Worm (Caenorhabditis elegans) whole organism, L3 larva: ENCODE data around the gene hlh-15.

ENCODE experiments used
- aly-2 ChIP-seq: fragments of 150-350 bp; optimal IDR thresholded peaks from 2 replicates; lab custom pipeline; 2014; ENCODE audit warnings: missing biosample characterization, missing genetic modification characterization
- ama-1 ChIP-seq: fragments of 150-350 bp; optimal IDR thresholded peaks from 2 replicates; lab custom pipeline; 2018
- ceh-16 ChIP-seq: sonication (generic microtip); optimal IDR thresholded peaks from 2 replicates; lab custom pipeline; 2017; ENCODE audit warnings: missing biosample characterization, missing genetic modification characterization
- ceh-28 ChIP-seq: fragments of 150-350 bp; optimal IDR thresholded peaks from 2 replicates; lab custom pipeline; 2014; ENCODE audit warnings: missing biosample characterization, missing genetic modification reagents, missing genetic modification characterization
- ceh-82 ChIP-seq: fragments of 150-350 bp; optimal IDR thresholded peaks from 2 replicates; lab custom pipeline; 2014; ENCODE audit warnings: missing biosample characterization, missing genetic modification characterization
- ceh-9 ChIP-seq: sonication (generic microtip); optimal IDR thresholded peaks from 2 replicates; lab custom pipeline; 2018; ENCODE audit warnings: missing biosample characterization, missing genetic modification characterization
- egl-27 ChIP-seq: sonication (generic microtip); optimal IDR thresholded peaks from 4 replicates; lab custom pipeline; 2017; ENCODE audit warnings: missing biosample characterization, missing genetic modification reagents, missing genetic modification characterization
- egl-5 ChIP-seq: fragments of 150-350 bp; optimal IDR thresholded peaks from 2 replicates; lab custom pipeline; 2017; ENCODE audit warnings: missing biosample characterization, missing genetic modification reagents, missing genetic modification characterization, inconsistent platforms
- elt-1 ChIP-seq: fragments of 150-350 bp; optimal IDR thresholded peaks from 2 replicates; lab custom pipeline; 2014; ENCODE audit warnings: missing biosample characterization, missing genetic modification characterization
- elt-2 ChIP-seq: sonication (generic microtip); optimal IDR thresholded peaks from 2 replicates; lab custom pipeline; 2016; ENCODE audit warnings: missing genetic modification reagents, mild to moderate bottlenecking, missing genetic modification characterization, missing compliant biosample characterization
- eor-1 ChIP-seq, 2 experiments: fragments of 150-350 bp; optimal IDR thresholded peaks; 2 replicates each; lab custom pipeline; 2014 to 2018; ENCODE audit warnings: missing biosample characterization in 2 of 2, missing genetic modification characterization in 2 of 2
- hmg-11 ChIP-seq: sonication (generic microtip); optimal IDR thresholded peaks from 2 replicates; lab custom pipeline; 2016; ENCODE audit warnings: missing genetic modification characterization, missing compliant biosample characterization
- jun-1 ChIP-seq: fragments of 150-350 bp; optimal IDR thresholded peaks from 2 replicates; lab custom pipeline; 2014; ENCODE audit warnings: missing biosample characterization, missing genetic modification reagents, missing genetic modification characterization
- lin-15B ChIP-seq: fragments of 150-350 bp; optimal IDR thresholded peaks from 2 replicates; lab custom pipeline; 2014; ENCODE audit warnings: missing biosample characterization, missing genetic modification characterization
- lin-39 ChIP-seq: fragments of 150-350 bp; optimal IDR thresholded peaks from 2 replicates; lab custom pipeline; 2018; ENCODE audit warnings: missing biosample characterization, missing genetic modification reagents, missing genetic modification characterization
- lsy-12 ChIP-seq: sonication (generic microtip); optimal IDR thresholded peaks from 2 replicates; lab custom pipeline; 2016; ENCODE audit warnings: mild to moderate bottlenecking, missing genetic modification characterization, missing compliant biosample characterization
- mdl-1 ChIP-seq: fragments of 150-350 bp; optimal IDR thresholded peaks from 2 replicates; lab custom pipeline; 2014; ENCODE audit warnings: missing biosample characterization, missing genetic modification characterization
- nfya-1 ChIP-seq: sonication (generic microtip); optimal IDR thresholded peaks from 2 replicates; lab custom pipeline; 2017; ENCODE audit warnings: missing genetic modification characterization, mild to moderate bottlenecking, missing compliant biosample characterization, antibody characterized with exemption, moderate library complexity; ENCODE audit not compliant: insufficient read depth
- nhr-11 ChIP-seq: fragments of 150-350 bp; optimal IDR thresholded peaks from 2 replicates; lab custom pipeline; 2014; ENCODE audit warnings: missing biosample characterization, missing genetic modification characterization
- nhr-12 ChIP-seq: fragments of 150-350 bp; optimal IDR thresholded peaks from 2 replicates; lab custom pipeline; 2014; ENCODE audit warnings: missing biosample characterization, missing genetic modification characterization
- nhr-23 ChIP-seq: fragments of 150-350 bp; optimal IDR thresholded peaks from 2 replicates; lab custom pipeline; 2014; ENCODE audit warnings: missing biosample characterization, missing genetic modification reagents, missing genetic modification characterization
- nhr-25 ChIP-seq: sonication (generic microtip); optimal IDR thresholded peaks from 2 replicates; lab custom pipeline; 2017; ENCODE audit warnings: missing biosample characterization, missing genetic modification characterization
- nhr-43 ChIP-seq: sonication (generic microtip); optimal IDR thresholded peaks from 2 replicates; lab custom pipeline; 2016; ENCODE audit warnings: mild to moderate bottlenecking, missing genetic modification characterization, missing compliant biosample characterization; ENCODE audit not compliant: poor library complexity, severe bottlenecking
- nhr-77 ChIP-seq: fragments of 150-350 bp; optimal IDR thresholded peaks from 2 replicates; lab custom pipeline; 2014; ENCODE audit warnings: missing biosample characterization, missing genetic modification characterization
- pha-4 ChIP-seq: fragments of 150-350 bp; optimal IDR thresholded peaks from 2 replicates; lab custom pipeline; 2014; ENCODE audit warnings: missing biosample characterization, missing genetic modification reagents, missing genetic modification characterization
- pqm-1 ChIP-seq: fragments of 150-350 bp; optimal IDR thresholded peaks from 2 replicates; lab custom pipeline; 2017; ENCODE audit warnings: missing biosample characterization, missing genetic modification characterization, inconsistent platforms
- sea-2 ChIP-seq: fragments of 150-350 bp; sonication (generic microtip); optimal IDR thresholded peaks from 4 replicates; lab custom pipeline; 2014; ENCODE audit warnings: missing biosample characterization, missing genetic modification reagents, missing genetic modification characterization
- skn-1 ChIP-seq: fragments of 150-350 bp; optimal IDR thresholded peaks from 2 replicates; lab custom pipeline; 2014; ENCODE audit warnings: missing biosample characterization, missing genetic modification characterization
- snpc-4 ChIP-seq: fragments of 150-350 bp; optimal IDR thresholded peaks from 2 replicates; lab custom pipeline; 2014; ENCODE audit warnings: missing biosample characterization, missing genetic modification characterization
- tbx-2 ChIP-seq: sonication (generic microtip); optimal IDR thresholded peaks from 2 replicates; lab custom pipeline; 2016; ENCODE audit warnings: mild to moderate bottlenecking, missing genetic modification characterization, missing compliant biosample characterization
- unc-62 ChIP-seq: fragments of 150-350 bp; sonication (generic microtip); optimal IDR thresholded peaks from 4 replicates; lab custom pipeline; 2014; ENCODE audit warnings: missing biosample characterization, missing genetic modification reagents, missing genetic modification characterization
- zag-1 ChIP-seq: fragments of 150-350 bp; optimal IDR thresholded peaks from 2 replicates; lab custom pipeline; 2014; ENCODE audit warnings: missing biosample characterization, missing genetic modification characterization

hlh-15 gene

ce11 chrX:2433805-2434204 lies 20.6 kb upstream of the hlh-15 start:
- TF ChIP-seq tbx-2 (tag; lab: Kevin White, UChicago) (no peak), nhr-11 (tag; lab: Kevin White, UChicago) (no peak), aly-2 (tag; lab: Kevin White, UChicago) (no peak), nfya-1 (tag; lab: Kevin White, UChicago) (no peak)

- peak; percentile 39 for TF ChIP-seq elt-2
- peak; percentile 12 for TF ChIP-seq tbx-2 (tag; lab: Kevin White, UChicago)
- TF ChIP-seq egl-27, result peak; percentile 70
- TF ChIP-seq pqm-1 (tag; lab: Kevin White, UChicago), result peak; percentile 13
- TF ChIP-seq lsy-12 (tag; lab: Kevin White, UChicago), result peak; percentile 11
- peak; percentile 83 for TF ChIP-seq nhr-25 (tag; lab: Kevin White, UChicago)
- peak; percentile 60 for TF ChIP-seq nfya-1 (tag; lab: Kevin White, UChicago)
- TF ChIP-seq nhr-23 (tag; lab: Kevin White, UChicago), result peak; percentile 66
- peak; percentile 45 for TF ChIP-seq lin-39
- peak; percentile 91 for TF ChIP-seq pha-4 (tag; lab: Kevin White, UChicago)
- no peak for TF ChIP-seq ceh-16 (tag; lab: Kevin White, UChicago)
- TF ChIP-seq ceh-28, result peak; percentile 8
- TF ChIP-seq ama-1 (lab: Kevin White, UChicago), result no peak
- peak; percentile 33 for TF ChIP-seq unc-62 (GFP tag; lab: Kevin White, UChicago)
- peak; percentile 69 for TF ChIP-seq hmg-11
- TF ChIP-seq nhr-43, result peak; percentile 13
- peak; percentile 7 for TF ChIP-seq lin-15B (tag; lab: Kevin White, UChicago)
- TF ChIP-seq eor-1 (tag; optimal IDR thresholded peaks at IDR 0.05; lab: Kevin White, UChicago), result no peak
- no peak for TF ChIP-seq egl-5 (tag; lab: Kevin White, UChicago)
- peak; percentile 44 for TF ChIP-seq snpc-4 (tag; lab: Kevin White, UChicago)
- TF ChIP-seq, all 47 proteins: peak for 16
Observed at ce11 chrX:2432459-2432858, 19.3 kb upstream of the hlh-15 start.

- TF ChIP-seq tbx-2 (tag; lab: Kevin White, UChicago), result no peak
- no peak for TF ChIP-seq sea-2 (GFP tag; lab: Kevin White, UChicago)
Observed at ce11 chrX:2430317-2430716, 17.1 kb upstream of the hlh-15 start.

ce11 chrX:2427404-2427803 lies 14.2 kb upstream of the hlh-15 start, which contains the start of gene gcy-31:
TSS of gene gcy-31 (minus strand) at chrX:2427504.
- TF ChIP-seq sea-2 (GFP tag; lab: Kevin White, UChicago) (no peak), elt-2 (no peak), ceh-82 (no peak), skn-1 (tag; lab: Kevin White, UChicago) (no peak), mdl-1 (tag; lab: Kevin White, UChicago) (no peak), zag-1 (tag; lab: Kevin White, UChicago) (no peak), ceh-28 (no peak), nhr-25 (tag; lab: Kevin White, UChicago) (no peak), lin-15B (tag; lab: Kevin White, UChicago) (no peak), nhr-11 (tag; lab: Kevin White, UChicago) (no peak), ceh-9 (tag; lab: Kevin White, UChicago) (no peak), jun-1 (tag; lab: Kevin White, UChicago) (no peak), ceh-16 (tag; lab: Kevin White, UChicago) (no peak), elt-1 (tag; lab: Kevin White, UChicago) (no peak)

ce11 chrX:2426932-2427331 lies 13.8 kb upstream of the hlh-15 start:
- no peak for TF ChIP-seq nfya-1 (tag; lab: Kevin White, UChicago)
- peak; percentile 61 for TF ChIP-seq nhr-25 (tag; lab: Kevin White, UChicago)
- no peak for TF ChIP-seq nhr-12 (tag; lab: Kevin White, UChicago)
- TF ChIP-seq tbx-2 (tag; lab: Kevin White, UChicago), result no peak
- TF ChIP-seq lin-15B (tag; lab: Kevin White, UChicago), result no peak
- TF ChIP-seq nhr-77, result no peak

- TF ChIP-seq lin-39, result no peak
- no peak for TF ChIP-seq egl-5 (tag; lab: Kevin White, UChicago)
- peak; percentile 34 for TF ChIP-seq nhr-25 (tag; lab: Kevin White, UChicago)
- TF ChIP-seq eor-1 (tag; optimal IDR thresholded peaks at IDR 0.05; lab: Kevin White, UChicago), result no peak
- TF ChIP-seq hmg-11, result no peak
- no peak for TF ChIP-seq pha-4 (tag; lab: Kevin White, UChicago)
- no peak for TF ChIP-seq sea-2 (GFP tag; lab: Kevin White, UChicago)
- TF ChIP-seq nhr-43, result no peak
- TF ChIP-seq elt-1 (tag; lab: Kevin White, UChicago), result no peak
- TF ChIP-seq jun-1 (tag; lab: Kevin White, UChicago), result no peak
- peak; percentile 85 for TF ChIP-seq nhr-23 (tag; lab: Kevin White, UChicago)
- TF ChIP-seq, all 47 proteins: peak for 2
Observed at ce11 chrX:2425284-2425683, 12.1 kb upstream of the hlh-15 start.
